Worm (Caenorhabditis elegans): ENCODE measurements around the gene fbxa-26.

- no peak for TF ChIP-seq ztf-23 (GFP tag; IDR thresholded peaks at IDR 0.05)
- TF ChIP-seq med-1 (GFP tag; optimal IDR thresholded peaks at IDR 0.05; ENCODE audit: insufficient read depth): no peak
- TF ChIP-seq ztf-29 (GFP tag; IDR thresholded peaks at IDR 0.05): no peak
- TF ChIP-seq cog-1 (tag; optimal IDR thresholded peaks at IDR 0.05): no peak
- TF ChIP-seq flt-1 (GFP tag; IDR thresholded peaks at IDR 0.05): no peak
Measured at ce11 chrIII:1380535-1381274, 38.4 kb upstream of the fbxa-26 start, which contains the start of the genes pals-21 and Y82E9BR.6.
